Fruit fly (Drosophila melanogaster): Measurements from ENCODE around the gene CG2901.

Gene CG2901

dm6 chrX:3815663-3816062, 12.3 kb upstream of the CG2901 start:
- TF ChIP-seq Sin3A (optimal IDR thresholded peaks at IDR 0.05) (no peak), Myc (optimal IDR thresholded peaks at IDR 0.05) (no peak), h (optimal IDR thresholded peaks at IDR 0.05) (no peak)

dm6 chrX:3819470-3819869, 8.5 kb upstream of the CG2901 start:
- no peak for TF ChIP-seq ttk (optimal IDR thresholded peaks at IDR 0.05)
- no peak for TF ChIP-seq psq (optimal IDR thresholded peaks at IDR 0.05)
- TF ChIP-seq h (optimal IDR thresholded peaks at IDR 0.05) = no peak
- TF ChIP-seq insv (optimal IDR thresholded peaks at IDR 0.05) = no peak
- TF ChIP-seq Sin3A (optimal IDR thresholded peaks at IDR 0.05) = no peak
- no peak for TF ChIP-seq Myc (optimal IDR thresholded peaks at IDR 0.05)

dm6 chrX:3825069-3825468, 2.9 kb upstream of the CG2901 start:
- TF ChIP-seq insv (optimal IDR thresholded peaks at IDR 0.05) = no peak
- no peak for TF ChIP-seq h (optimal IDR thresholded peaks at IDR 0.05)
- no peak for TF ChIP-seq psq (optimal IDR thresholded peaks at IDR 0.05)
- TF ChIP-seq ttk (optimal IDR thresholded peaks at IDR 0.05) = no peak
- TF ChIP-seq Myc (optimal IDR thresholded peaks at IDR 0.05) = no peak
- no peak for TF ChIP-seq Sin3A (optimal IDR thresholded peaks at IDR 0.05)

DNA sequence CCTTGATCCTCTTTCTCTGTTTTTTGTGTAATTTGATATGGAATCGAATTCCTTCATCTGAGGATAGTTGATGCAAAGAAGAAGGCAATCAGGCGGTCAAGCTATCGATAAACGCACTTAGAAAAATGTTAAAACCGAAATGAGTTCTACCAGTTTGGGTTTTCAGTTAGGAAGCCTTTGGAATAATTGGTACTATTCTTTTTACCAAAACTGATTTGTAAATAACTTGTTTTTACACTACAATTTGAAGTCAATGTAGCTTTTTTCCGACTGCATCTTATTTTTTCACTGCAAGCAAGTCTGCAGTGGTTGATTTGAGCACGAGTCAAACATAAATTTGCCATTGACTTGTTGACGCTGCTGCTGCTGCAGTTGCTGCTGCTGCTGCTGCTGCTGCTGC, 3.8 kb downstream of the CG2901 start:
- TF ChIP-seq Myc (optimal IDR thresholded peaks at IDR 0.05) (no peak), h (optimal IDR thresholded peaks at IDR 0.05) (no peak), ttk (optimal IDR thresholded peaks at IDR 0.05) (no peak), Sin3A (optimal IDR thresholded peaks at IDR 0.05) (no peak), psq (optimal IDR thresholded peaks at IDR 0.05) (no peak), insv (optimal IDR thresholded peaks at IDR 0.05) (no peak)

dm6 chrX:3832226-3832625, 4.2 kb downstream of the CG2901 start:
- TF ChIP-seq insv (optimal IDR thresholded peaks at IDR 0.05) (no peak), ttk (optimal IDR thresholded peaks at IDR 0.05) (no peak), Sin3A (optimal IDR thresholded peaks at IDR 0.05) (no peak), psq (optimal IDR thresholded peaks at IDR 0.05) (no peak), Myc (optimal IDR thresholded peaks at IDR 0.05) (no peak), h (optimal IDR thresholded peaks at IDR 0.05) (no peak)

- TF ChIP-seq Myc (optimal IDR thresholded peaks at IDR 0.05) (no peak), Sin3A (optimal IDR thresholded peaks at IDR 0.05) (no peak)
Observed at dm6 chrX:3833109-3833657, 5.2 kb downstream of the CG2901 start.

dm6 chrX:3834955-3835763, 7.2 kb downstream of the CG2901 start:
- TF ChIP-seq Myc (optimal IDR thresholded peaks at IDR 0.05) (no peak), Sin3A (optimal IDR thresholded peaks at IDR 0.05) (no peak), insv (optimal IDR thresholded peaks at IDR 0.05) (no peak), h (optimal IDR thresholded peaks at IDR 0.05) (no peak), psq (optimal IDR thresholded peaks at IDR 0.05) (no peak)

DNA sequence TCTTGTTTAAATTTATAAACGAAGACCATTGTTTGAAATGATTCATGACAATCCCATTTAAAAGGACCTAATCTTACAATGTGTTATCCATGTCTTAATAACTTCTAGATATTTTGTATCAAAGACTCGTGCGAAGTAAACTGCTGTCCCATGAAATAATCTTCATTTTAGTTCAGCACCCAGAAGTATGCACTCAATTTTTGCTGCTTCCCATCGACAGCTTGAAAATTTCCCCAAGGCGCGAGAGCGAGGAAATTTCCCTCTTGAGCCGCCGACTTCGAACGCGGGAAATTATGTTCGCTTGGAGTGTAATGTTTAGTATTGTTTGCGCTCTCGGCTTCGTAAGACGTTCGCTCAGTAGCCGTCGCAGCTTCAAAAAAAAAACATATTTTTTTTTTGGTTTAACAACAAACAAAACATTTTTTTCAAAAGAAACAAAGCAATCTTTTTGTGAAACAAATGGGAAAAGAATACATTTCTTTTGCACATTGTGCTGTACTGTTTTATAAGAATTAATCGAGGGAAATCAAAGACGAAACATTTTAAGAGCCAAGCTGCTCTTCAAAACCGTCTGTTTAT, 7.9 kb downstream of the CG2901 start:
- no peak for TF ChIP-seq psq (optimal IDR thresholded peaks at IDR 0.05)
- TF ChIP-seq ttk (optimal IDR thresholded peaks at IDR 0.05) = no peak
- no peak for TF ChIP-seq Myc (optimal IDR thresholded peaks at IDR 0.05)
- TF ChIP-seq h (optimal IDR thresholded peaks at IDR 0.05) = no peak
- no peak for TF ChIP-seq Sin3A (optimal IDR thresholded peaks at IDR 0.05)
- no peak for TF ChIP-seq insv (optimal IDR thresholded peaks at IDR 0.05)

DNA sequence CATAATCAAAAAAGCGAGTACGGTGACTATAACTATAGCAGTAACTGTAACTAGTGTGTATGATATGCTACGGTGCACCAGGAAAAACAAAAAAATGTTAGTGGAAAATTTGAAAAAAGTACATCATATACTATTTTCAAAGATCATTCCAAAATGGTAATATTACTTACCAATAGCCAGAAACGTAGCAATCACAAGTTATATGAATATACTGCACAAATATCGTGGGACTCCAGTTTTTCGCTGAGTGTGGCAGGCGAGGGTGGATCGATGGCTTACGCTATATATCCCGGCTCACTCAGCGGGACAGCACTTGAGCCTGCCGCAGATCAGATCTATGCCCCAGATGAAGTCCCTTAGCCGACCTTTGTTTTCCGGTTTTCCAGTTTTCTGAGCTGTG, 9.6 kb downstream of the CG2901 start:
- no peak for TF ChIP-seq h (optimal IDR thresholded peaks at IDR 0.05)
- no peak for TF ChIP-seq Sin3A (optimal IDR thresholded peaks at IDR 0.05)
- TF ChIP-seq Myc (optimal IDR thresholded peaks at IDR 0.05) = no peak
- no peak for TF ChIP-seq insv (optimal IDR thresholded peaks at IDR 0.05)
- TF ChIP-seq ttk (optimal IDR thresholded peaks at IDR 0.05) = no peak
- TF ChIP-seq psq (optimal IDR thresholded peaks at IDR 0.05) = no peak

DNA sequence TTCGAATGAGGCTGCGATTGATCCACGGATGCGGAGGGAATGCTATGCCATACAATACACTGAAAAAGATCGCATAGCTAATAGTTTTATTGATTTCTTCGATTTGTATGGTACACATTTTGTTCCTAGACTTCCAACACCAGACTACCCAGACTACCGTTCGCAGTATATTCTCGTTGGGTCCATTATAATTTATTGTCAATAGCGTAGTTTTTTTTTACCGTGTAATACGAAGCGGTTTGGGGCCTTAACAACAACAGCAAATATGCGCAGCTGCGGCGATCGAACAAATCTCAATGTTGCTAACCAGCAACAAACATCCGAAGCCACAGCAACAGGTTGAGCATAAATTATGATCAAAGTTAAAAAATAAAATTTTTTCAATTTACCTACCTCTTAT, 10.7 kb downstream of the CG2901 start:
- TF ChIP-seq psq (optimal IDR thresholded peaks at IDR 0.05) = no peak
- no peak for TF ChIP-seq h (optimal IDR thresholded peaks at IDR 0.05)
- TF ChIP-seq insv (optimal IDR thresholded peaks at IDR 0.05) = no peak
- TF ChIP-seq ttk (optimal IDR thresholded peaks at IDR 0.05) = no peak
- TF ChIP-seq Myc (optimal IDR thresholded peaks at IDR 0.05) = no peak
- no peak for TF ChIP-seq Sin3A (optimal IDR thresholded peaks at IDR 0.05)

DNA sequence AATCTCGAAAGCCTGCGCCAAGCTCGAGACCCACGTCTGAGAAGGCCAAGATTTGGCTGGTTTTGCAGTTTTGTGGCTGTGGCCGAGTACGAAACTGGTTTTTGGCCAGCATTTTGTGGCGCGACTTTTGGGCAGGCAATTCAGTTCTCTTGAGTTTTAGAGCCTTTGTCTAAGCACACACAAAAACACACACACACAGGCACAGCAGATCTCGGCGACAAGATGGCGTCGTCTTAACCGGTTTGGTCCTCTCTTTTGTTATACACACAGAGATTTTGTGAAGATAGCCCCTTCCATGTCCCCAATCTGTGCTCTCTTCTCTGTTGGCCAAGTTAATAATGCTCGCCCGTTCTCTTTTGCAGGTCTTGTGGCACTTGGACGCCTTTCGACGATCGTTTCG, 13.0 kb downstream of the CG2901 start:
- TF ChIP-seq insv (optimal IDR thresholded peaks at IDR 0.05) = no peak
- no peak for TF ChIP-seq h (optimal IDR thresholded peaks at IDR 0.05)
- no peak for TF ChIP-seq Myc (optimal IDR thresholded peaks at IDR 0.05)
- no peak for TF ChIP-seq ttk (optimal IDR thresholded peaks at IDR 0.05)
- no peak for TF ChIP-seq psq (optimal IDR thresholded peaks at IDR 0.05)
- no peak for TF ChIP-seq Sin3A (optimal IDR thresholded peaks at IDR 0.05)

DNA sequence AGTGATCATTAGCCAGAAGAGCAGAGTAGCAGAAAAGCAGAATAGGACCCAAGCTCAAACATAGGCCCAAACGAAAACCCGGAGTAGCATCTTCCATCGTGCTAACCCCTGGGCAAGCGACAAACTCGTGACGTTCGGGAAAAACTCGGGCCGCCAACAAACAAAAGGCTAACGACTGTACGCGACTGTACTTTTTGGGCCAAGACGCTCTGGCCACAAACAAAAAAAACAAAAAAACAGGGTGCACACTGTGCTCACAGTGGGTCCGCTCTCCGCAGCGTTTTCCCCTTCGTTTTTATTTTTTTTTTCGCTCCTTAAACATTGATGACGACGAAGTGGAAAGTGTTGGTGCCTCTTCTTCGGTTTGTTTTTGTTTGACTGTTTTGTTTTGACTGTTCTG, 14.9 kb downstream of the CG2901 start:
- TF ChIP-seq h (optimal IDR thresholded peaks at IDR 0.05) = no peak
- TF ChIP-seq psq (optimal IDR thresholded peaks at IDR 0.05) = no peak
- no peak for TF ChIP-seq insv (optimal IDR thresholded peaks at IDR 0.05)
- TF ChIP-seq Sin3A (optimal IDR thresholded peaks at IDR 0.05) = no peak
- TF ChIP-seq ttk (optimal IDR thresholded peaks at IDR 0.05) = no peak
- TF ChIP-seq Myc (optimal IDR thresholded peaks at IDR 0.05) = no peak

Measured in Kc167 (cell line).